Worm (Caenorhabditis elegans) whole organism, L3 larva: ENCODE results near the gene T24C4.2.

Experiments
- fos-1 ChIP-seq: fragments of 150-350 bp; optimal IDR thresholded peaks from 2 replicates; lab custom pipeline; 2014; ENCODE audit warnings: missing biosample characterization, missing genetic modification characterization
- nhr-12 ChIP-seq: fragments of 150-350 bp; optimal IDR thresholded peaks from 2 replicates; lab custom pipeline; 2014; ENCODE audit warnings: missing biosample characterization, missing genetic modification characterization
- nhr-28 ChIP-seq: fragments of 150-350 bp; optimal IDR thresholded peaks from 2 replicates; lab custom pipeline; 2014; ENCODE audit warnings: missing biosample characterization, missing genetic modification characterization

- TF ChIP-seq nhr-12 (tag; lab: Kevin White, UChicago) (no peak), fos-1 (tag; lab: Kevin White, UChicago) (no peak), nhr-28 (no peak)
Observed at ce11 chrIII:822546-823272, 47.1 kb downstream of the T24C4.2 start, which contains the start of gene clec-149.
